Fruit fly (Drosophila melanogaster) whole organism, embryonic: ENCODE measurements around the gene CG13311.
A peak's percentile ranks its signal among the peaks of the same experiment; 100 is the strongest.

Experiments used
- B-H2 ChIP-seq: fragments of 200-800 bp; sonication (Bioruptor generic); optimal IDR thresholded peaks from 2 replicates; lab custom pipeline; 2018; ENCODE audit warnings: missing biosample characterization, mild to moderate bottlenecking, missing genetic modification characterization
- Blimp-1 ChIP-seq: fragments of 200-800 bp; sonication (Bioruptor generic); optimal IDR thresholded peaks from 3 replicates; lab custom pipeline; 2018; ENCODE audit warnings: missing biosample characterization, missing genetic modification characterization, mild to moderate bottlenecking, moderate library complexity, missing genetic modification reagents
- C15 ChIP-seq: fragments of 200-800 bp; sonication (Bioruptor generic); IDR thresholded peaks from 3 replicates; pipeline ENCODE4 v1.3.6; 2022; ENCODE audit warnings: missing biosample characterization, missing genetic modification characterization
- CG10209 ChIP-seq: fragments of 200-800 bp; sonication (Bioruptor generic); optimal IDR thresholded peaks from 3 replicates; lab custom pipeline; 2017; ENCODE audit warnings: missing biosample characterization, mild to moderate bottlenecking, missing genetic modification characterization, missing genetic modification reagents
- CG11398 ChIP-seq: fragments of 200-800 bp; sonication (Bioruptor generic); optimal IDR thresholded peaks from 2 replicates; lab custom pipeline; 2016; ENCODE audit warnings: missing biosample characterization, missing genetic modification characterization
- CG11504 ChIP-seq: fragments of 200-800 bp; sonication (Bioruptor generic); optimal IDR thresholded peaks from 3 replicates; lab custom pipeline; 2019; ENCODE audit warnings: missing biosample characterization, mild to moderate bottlenecking, missing genetic modification characterization, moderate library complexity
- CG12236 ChIP-seq: fragments of 200-800 bp; sonication (Bioruptor generic); optimal IDR thresholded peaks from 2 replicates; lab custom pipeline; 2016; ENCODE audit warnings: missing biosample characterization, missing genetic modification characterization
- CG12769 ChIP-seq: fragments of 200-800 bp; sonication (Bioruptor generic); optimal IDR thresholded peaks from 2 replicates; lab custom pipeline; 2019; ENCODE audit warnings: missing biosample characterization, mild to moderate bottlenecking, missing genetic modification characterization, moderate library complexity
- CG13624 ChIP-seq: fragments of 200-800 bp; sonication (Bioruptor generic); optimal IDR thresholded peaks from 2 replicates; lab custom pipeline; 2016; ENCODE audit warnings: missing biosample characterization, missing genetic modification characterization
- CG17385 ChIP-seq: fragments of 200-800 bp; sonication (Bioruptor generic); optimal IDR thresholded peaks from 3 replicates; lab custom pipeline; 2018; ENCODE audit warnings: missing biosample characterization, mild to moderate bottlenecking, missing genetic modification characterization
- CG17829 ChIP-seq: fragments of 200-800 bp; optimal IDR thresholded peaks from 2 replicates; lab custom pipeline; 2019; ENCODE audit warnings: missing biosample characterization, mild to moderate bottlenecking, missing genetic modification characterization, moderate library complexity
- CG18476 ChIP-seq: fragments of 200-800 bp; sonication (Bioruptor generic); optimal IDR thresholded peaks from 2 replicates; lab custom pipeline; 2016; ENCODE audit warnings: missing biosample characterization, mild to moderate bottlenecking, missing genetic modification characterization
- CG18619 ChIP-seq: fragments of 200-800 bp; sonication (Bioruptor generic); optimal IDR thresholded peaks from 3 replicates; lab custom pipeline; 2017; ENCODE audit warnings: missing biosample characterization, mild to moderate bottlenecking, missing genetic modification characterization
- CG18764 ChIP-seq: fragments of 200-800 bp; sonication (Bioruptor generic); optimal IDR thresholded peaks from 3 replicates; lab custom pipeline; 2016; ENCODE audit warnings: missing biosample characterization, missing genetic modification characterization
- CG3065 ChIP-seq: fragments of 200-800 bp; sonication (Bioruptor generic); optimal IDR thresholded peaks from 2 replicates; lab custom pipeline; 2016; ENCODE audit warnings: missing biosample characterization, missing genetic modification characterization
- CG32532 ChIP-seq: fragments of 200-800 bp; sonication (Bioruptor generic); IDR thresholded peaks from 2 replicates; pipeline ENCODE4 v1.3.6; 2022; ENCODE audit warnings: missing biosample characterization, missing genetic modification characterization
- CG34376 ChIP-seq: fragments of 200-800 bp; sonication (Bioruptor generic); optimal IDR thresholded peaks from 2 replicates; lab custom pipeline; 2018; ENCODE audit warnings: missing biosample characterization, mild to moderate bottlenecking, missing genetic modification characterization
- CG34422 ChIP-seq: fragments of 200-800 bp; sonication (Bioruptor generic); IDR thresholded peaks from 3 replicates; pipeline ENCODE4 v1.3.6; 2022; ENCODE audit warnings: missing biosample characterization, missing genetic modification characterization
- CG3995 ChIP-seq: fragments of 200-800 bp; sonication (Bioruptor generic); optimal IDR thresholded peaks from 3 replicates; lab custom pipeline; 2016; ENCODE audit warnings: missing biosample characterization, missing genetic modification characterization
- CG4707 ChIP-seq: fragments of 200-800 bp; sonication (Bioruptor generic); optimal IDR thresholded peaks from 2 replicates; lab custom pipeline; 2018; ENCODE audit warnings: missing biosample characterization, mild to moderate bottlenecking, missing genetic modification characterization, moderate library complexity
- CG5953 ChIP-seq: fragments of 200-800 bp; sonication (Bioruptor generic); IDR thresholded peaks from 2 replicates; pipeline ENCODE4 v1.3.6; 2022; ENCODE audit warnings: missing biosample characterization, missing genetic modification characterization
- CG7987 ChIP-seq: fragments of 200-800 bp; sonication (Bioruptor generic); optimal IDR thresholded peaks from 2 replicates; lab custom pipeline; 2018; ENCODE audit warnings: missing biosample characterization, mild to moderate bottlenecking, missing genetic modification characterization, moderate library complexity
- CG8290 ChIP-seq, 3 experiments: fragments of 200-800 bp; sonication (Bioruptor generic); optimal IDR thresholded peaks; 2 replicates each; lab custom pipeline; 2016 to 2019; ENCODE audit warnings: missing biosample characterization in 3 of 3, missing genetic modification characterization in 3 of 3, mild to moderate bottlenecking in 2 of 3, moderate library complexity in 1 of 3
- CG9932 ChIP-seq: fragments of 200-800 bp; sonication (Bioruptor generic); IDR thresholded peaks from 2 replicates; pipeline ENCODE4 v1.3.6; 2022; ENCODE audit warnings: missing biosample characterization, missing genetic modification characterization
- D19A ChIP-seq: fragments of 200-800 bp; optimal IDR thresholded peaks from 3 replicates; lab custom pipeline; 2019; ENCODE audit warnings: missing biosample characterization, mild to moderate bottlenecking, missing genetic modification characterization, moderate library complexity
- Dref ChIP-seq: fragments of 200-800 bp; sonication (Bioruptor generic); IDR thresholded peaks from 2 replicates; pipeline ENCODE4 v1.3.6; 2022; ENCODE audit warnings: missing biosample characterization, missing genetic modification characterization
- H15 ChIP-seq: fragments of 200-800 bp; sonication (Bioruptor generic); IDR thresholded peaks from 3 replicates; pipeline ENCODE4 v1.3.6; 2022; ENCODE audit warnings: missing biosample characterization, missing genetic modification characterization
- H2.0 ChIP-seq: fragments of 200-800 bp; sonication (Bioruptor generic); IDR thresholded peaks from 2 replicates; pipeline ENCODE4 v1.3.6; 2022; ENCODE audit warnings: missing biosample characterization, missing genetic modification characterization
- MESR4 ChIP-seq: fragments of 200-800 bp; sonication (Bioruptor generic); optimal IDR thresholded peaks from 2 replicates; lab custom pipeline; 2018; ENCODE audit warnings: missing biosample characterization, mild to moderate bottlenecking, missing genetic modification characterization, moderate library complexity
- Nf-YC ChIP-seq: fragments of 200-800 bp; optimal IDR thresholded peaks from 3 replicates; lab custom pipeline; 2019; ENCODE audit warnings: missing biosample characterization, mild to moderate bottlenecking, missing genetic modification characterization, moderate library complexity
- Optix ChIP-seq: fragments of 200-800 bp; sonication (Bioruptor generic); IDR thresholded peaks from 3 replicates; pipeline ENCODE4 v1.3.6; 2022; ENCODE audit warnings: missing biosample characterization, missing genetic modification characterization
- Rfx ChIP-seq: fragments of 200-800 bp; sonication (Bioruptor generic); IDR thresholded peaks from 2 replicates; pipeline ENCODE4 v1.3.6; 2022; ENCODE audit warnings: missing biosample characterization, missing genetic modification characterization
- Six4 ChIP-seq: fragments of 200-800 bp; sonication (Bioruptor generic); optimal IDR thresholded peaks from 2 replicates; lab custom pipeline; 2016; ENCODE audit warnings: missing biosample characterization, missing genetic modification characterization
- Ssrp ChIP-seq: fragments of 200-800 bp; sonication (Bioruptor generic); optimal IDR thresholded peaks from 2 replicates; lab custom pipeline; 2018; ENCODE audit warnings: missing biosample characterization, mild to moderate bottlenecking, missing genetic modification characterization, moderate library complexity
- ash1 ChIP-seq: fragments of 200-800 bp; sonication (Bioruptor generic); optimal IDR thresholded peaks from 2 replicates; lab custom pipeline; 2018; ENCODE audit warnings: missing biosample characterization, mild to moderate bottlenecking, missing genetic modification characterization
- ci ChIP-seq: fragments of 200-800 bp; sonication (Bioruptor generic); IDR thresholded peaks from 3 replicates; pipeline ENCODE4 v1.3.6; 2022; ENCODE audit warnings: missing biosample characterization, missing genetic modification characterization
- emc ChIP-seq: fragments of 200-800 bp; sonication (Bioruptor generic); optimal IDR thresholded peaks from 2 replicates; lab custom pipeline; 2016; ENCODE audit warnings: missing biosample characterization, missing genetic modification characterization
- en ChIP-seq: fragments of 200-800 bp; sonication (Bioruptor generic); optimal IDR thresholded peaks from 2 replicates; lab custom pipeline; 2016; ENCODE audit warnings: missing biosample characterization, missing genetic modification characterization
- eyg ChIP-seq: fragments of 200-800 bp; sonication (Bioruptor generic); optimal IDR thresholded peaks from 3 replicates; lab custom pipeline; 2016; ENCODE audit warnings: missing biosample characterization, missing genetic modification characterization
- fd96Cb ChIP-seq: fragments of 200-800 bp; sonication (Bioruptor generic); optimal IDR thresholded peaks from 2 replicates; lab custom pipeline; 2018; ENCODE audit warnings: missing biosample characterization, mild to moderate bottlenecking, missing genetic modification characterization, moderate library complexity
- gem ChIP-seq: fragments of 200-800 bp; sonication (Bioruptor generic); optimal IDR thresholded peaks from 2 replicates; lab custom pipeline; 2019; ENCODE audit warnings: missing biosample characterization, mild to moderate bottlenecking, missing genetic modification characterization, moderate library complexity
- inv ChIP-seq: fragments of 200-800 bp; sonication (Bioruptor generic); IDR thresholded peaks from 2 replicates; pipeline ENCODE4 v1.3.6; 2022; ENCODE audit warnings: missing biosample characterization, missing genetic modification characterization; ENCODE audit not compliant: partially characterized antibody
- odd ChIP-seq: fragments of 200-800 bp; sonication (Bioruptor generic); optimal IDR thresholded peaks from 2 replicates; lab custom pipeline; 2017; ENCODE audit warnings: missing biosample characterization, mild to moderate bottlenecking, missing genetic modification characterization
- pros ChIP-seq: fragments of 200-800 bp; sonication (Bioruptor generic); optimal IDR thresholded peaks from 3 replicates; lab custom pipeline; 2019; ENCODE audit warnings: missing biosample characterization, mild to moderate bottlenecking, missing genetic modification characterization, moderate library complexity
- scrt ChIP-seq: fragments of 200-800 bp; sonication (Bioruptor generic); optimal IDR thresholded peaks from 2 replicates; lab custom pipeline; 2018; ENCODE audit warnings: missing biosample characterization, mild to moderate bottlenecking, missing genetic modification characterization, moderate library complexity
- trem ChIP-seq: fragments of 200-800 bp; optimal IDR thresholded peaks from 3 replicates; lab custom pipeline; 2019; ENCODE audit warnings: missing biosample characterization, mild to moderate bottlenecking, missing genetic modification characterization, moderate library complexity
- tup ChIP-seq: fragments of 200-800 bp; sonication (Bioruptor generic); optimal IDR thresholded peaks from 2 replicates; lab custom pipeline; 2016; ENCODE audit warnings: missing biosample characterization, mild to moderate bottlenecking, missing genetic modification characterization, moderate library complexity
- unpg ChIP-seq: fragments of 200-800 bp; sonication (Bioruptor generic); optimal IDR thresholded peaks from 3 replicates; lab custom pipeline; 2018; ENCODE audit warnings: missing biosample characterization, mild to moderate bottlenecking, missing genetic modification characterization, moderate library complexity
- zen ChIP-seq: fragments of 200-800 bp; sonication (Bioruptor generic); optimal IDR thresholded peaks from 3 replicates; lab custom pipeline; 2018; ENCODE audit warnings: missing biosample characterization, mild to moderate bottlenecking, missing genetic modification characterization, moderate library complexity

Gene CG13311

dm6 chr3L:8827133-8827867 is 25.3 kb upstream of the CG13311 start, which contains the start of gene dally (continued):
- no peak for TF ChIP-seq CG34422 (GFP tag; lab: Robert Waterston, UW)
- TF ChIP-seq trem = peak; percentile 8
- TF ChIP-seq CG8290 (GFP tag; optimal IDR thresholded peaks at IDR 0.05; lab: Kevin White, UChicago) = no peak
- TF ChIP-seq CG8290 (tag; optimal IDR thresholded peaks at IDR 0.05; lab: Kevin White, UChicago) = peak in 1 of 2 experiments; percentile 76
- TF ChIP-seq emc (GFP tag; lab: Kevin White, UChicago) = no peak
- TF ChIP-seq CG32532 (GFP tag; lab: Robert Waterston, UW) = peak; percentile 61; the same call in 1 of the 2 replicates
- TF ChIP-seq pros (GFP tag; lab: Kevin White, UChicago) = no peak
- peak; percentile 23 for TF ChIP-seq unpg
- TF ChIP-seq CG13624 (GFP tag; lab: Kevin White, UChicago) = peak; percentile 22
- no peak for TF ChIP-seq en (GFP tag; lab: Kevin White, UChicago)
- TF ChIP-seq ci (GFP tag; lab: Robert Waterston, UW) = peak; percentile 75; the same call in 2 of the 3 replicates
- no peak for TF ChIP-seq H15 (GFP tag; lab: Robert Waterston, UW)
- TF ChIP-seq odd (GFP tag; lab: Kevin White, UChicago) = peak; percentile 44
- no peak for TF ChIP-seq eyg
- no peak for TF ChIP-seq Ssrp (tag; lab: Kevin White, UChicago)
- TF ChIP-seq CG7987 = peak; percentile 64
- TF ChIP-seq tup (GFP tag; lab: Kevin White, UChicago) = no peak
- TF ChIP-seq CG17385 (GFP tag; lab: Kevin White, UChicago) = peak; percentile 41
- TF ChIP-seq fd96Cb (tag; lab: Kevin White, UChicago) = no peak
- TF ChIP-seq CG34376 (GFP tag; lab: Kevin White, UChicago) = peak; percentile 28
- peak; percentile 44 for TF ChIP-seq B-H2 (GFP tag; lab: Kevin White, UChicago)
- TF ChIP-seq CG4707 (GFP tag; lab: Kevin White, UChicago) = peak; percentile 32
- TF ChIP-seq CG12236 (GFP tag; lab: Kevin White, UChicago) = no peak
- TF ChIP-seq CG11504 = peak; percentile 46
- peak; percentile 20; the same call in 1 of the 2 replicates for TF ChIP-seq CG5953
- TF ChIP-seq CG3065 (GFP tag; lab: Kevin White, UChicago) = no peak
- TF ChIP-seq CG3995 (GFP tag; lab: Kevin White, UChicago) = no peak
- TF ChIP-seq CG12769 = peak; percentile 48
- TF ChIP-seq Rfx (GFP tag; lab: Robert Waterston, UW) = peak; percentile 55
- peak; percentile 37 for TF ChIP-seq scrt
- no peak for TF ChIP-seq Six4
- TF ChIP-seq CG18619 (GFP tag; lab: Kevin White, UChicago) = no peak
- TF ChIP-seq CG11398 (GFP tag; lab: Kevin White, UChicago) = peak; percentile 3
- TF ChIP-seq CG9932 = peak; percentile 41
- no peak for TF ChIP-seq CG18764 (GFP tag; lab: Kevin White, UChicago)
- TF ChIP-seq gem = no peak
- peak; percentile 33; the same call in 1 of the 2 replicates for TF ChIP-seq H2.0 (GFP tag; lab: Robert Waterston, UW)
- no peak for TF ChIP-seq ash1 (GFP tag; lab: Kevin White, UChicago)
- TF ChIP-seq MESR4 (GFP tag; lab: Kevin White, UChicago) = no peak
- TF ChIP-seq D19A (tag; lab: Kevin White, UChicago) = peak; percentile 11
- TF ChIP-seq Dref = no peak; the same call in 1 of the 2 replicates
- no peak for TF ChIP-seq C15 (GFP tag; lab: Robert Waterston, UW)
- peak; percentile 17 for TF ChIP-seq zen (tag; lab: Kevin White, UChicago)
- TF ChIP-seq CG17829 (tag; lab: Kevin White, UChicago) = peak; percentile 31
- no peak; the same call in 1 of the 2 replicates for TF ChIP-seq inv (GFP tag; lab: Robert Waterston, UW)
- no peak for TF ChIP-seq CG18476 (GFP tag; lab: Kevin White, UChicago)
- TF ChIP-seq Optix (GFP tag; lab: Robert Waterston, UW) = no peak
- TF ChIP-seq Blimp-1 (GFP tag; lab: Kevin White, UChicago) = no peak
- TF ChIP-seq Nf-YC = peak; percentile 23
- no peak for TF ChIP-seq CG10209 (GFP tag; lab: Kevin White, UChicago)
